Worm (Caenorhabditis elegans) whole organism, early embryonic: ENCODE results near the gene K08D9.2.

Source experiments
- B0310.2 ChIP-seq: sonication (generic microtip); optimal IDR thresholded peaks from 2 replicates; lab custom pipeline; 2016; ENCODE audit warnings: mild to moderate bottlenecking, missing genetic modification characterization, missing compliant biosample characterization
- F13C5.2 ChIP-seq: sonication (generic microtip); optimal IDR thresholded peaks from 2 replicates; lab custom pipeline; 2017; ENCODE audit warnings: mild to moderate bottlenecking, missing genetic modification characterization, inconsistent platforms, missing compliant biosample characterization
- aly-1 ChIP-seq: sonication (generic microtip); optimal IDR thresholded peaks from 2 replicates; lab custom pipeline; 2016; ENCODE audit warnings: missing genetic modification characterization, missing compliant biosample characterization
- ama-1 ChIP-seq: fragments of 150-350 bp; optimal IDR thresholded peaks from 2 replicates; lab custom pipeline; 2014
- ceh-13 ChIP-seq: fragments of 200-800 bp; sonication (Bioruptor generic); optimal IDR thresholded peaks from 2 replicates; lab custom pipeline; 2018; ENCODE audit warnings: mild to moderate bottlenecking, missing genetic modification characterization, missing compliant biosample characterization
- ceh-36 ChIP-seq: sonication (generic microtip); optimal IDR thresholded peaks from 2 replicates; lab custom pipeline; 2016; ENCODE audit warnings: missing genetic modification characterization, inconsistent platforms, missing compliant biosample characterization
- ets-7 ChIP-seq: sonication (generic microtip); optimal IDR thresholded peaks from 2 replicates; lab custom pipeline; 2016; ENCODE audit warnings: missing genotype, missing genetic modification characterization, missing compliant biosample characterization
- flt-1 ChIP-seq: fragments of 200-800 bp; sonication (Bioruptor generic); IDR thresholded peaks from 2 replicates; pipeline ENCODE4 v1.3.6; 2022; ENCODE audit warnings: missing genetic modification characterization, missing compliant biosample characterization
- hmbx-1 ChIP-seq: sonication (generic microtip); optimal IDR thresholded peaks from 2 replicates; lab custom pipeline; 2016; ENCODE audit warnings: mild to moderate bottlenecking, missing genetic modification characterization, missing compliant biosample characterization
- hmg-4 ChIP-seq: fragments of 200-800 bp; sonication (Bioruptor generic); optimal IDR thresholded peaks from 2 replicates; lab custom pipeline; 2018; ENCODE audit warnings: mild to moderate bottlenecking, missing genetic modification characterization, missing compliant biosample characterization
- hnd-1 ChIP-seq: sonication (generic microtip); optimal IDR thresholded peaks from 2 replicates; lab custom pipeline; 2016; ENCODE audit warnings: missing genetic modification characterization, missing compliant biosample characterization
- pes-1 ChIP-seq: fragments of 200-800 bp; sonication (Bioruptor generic); IDR thresholded peaks from 2 replicates; pipeline ENCODE4 v1.3.6; 2022; ENCODE audit warnings: missing genetic modification reagents, missing genetic modification characterization, missing compliant biosample characterization
- scrt-1 ChIP-seq: fragments of 200-800 bp; sonication (Bioruptor generic); IDR thresholded peaks from 2 replicates; pipeline ENCODE4 v1.3.6; 2022; ENCODE audit warnings: missing genetic modification characterization, missing compliant biosample characterization
- sea-1 ChIP-seq: fragments of 200-800 bp; sonication (Bioruptor generic); conservative IDR thresholded peaks from 2 replicates; pipeline ENCODE4 v1.3.6; 2022; ENCODE audit warnings: missing genetic modification characterization, missing compliant biosample characterization
- tbx-11 ChIP-seq: fragments of 200-800 bp; sonication (Bioruptor generic); IDR thresholded peaks from 2 replicates; pipeline ENCODE4 v1.3.6; 2022; ENCODE audit warnings: missing genetic modification characterization, missing compliant biosample characterization
- tbx-37 ChIP-seq: fragments of 200-800 bp; sonication (Bioruptor generic); conservative IDR thresholded peaks from 2 replicates; pipeline ENCODE4 v1.3.6; 2022; ENCODE audit warnings: missing genetic modification reagents, missing genetic modification characterization, missing compliant biosample characterization
- tra-4 ChIP-seq: sonication (generic microtip); optimal IDR thresholded peaks from 2 replicates; lab custom pipeline; 2017; ENCODE audit warnings: missing genetic modification characterization, missing compliant biosample characterization

K08D9.2 gene

ce11 chrV:3227373-3227772 is at the start of gene K08D9.2:
Gene K08D9.2, plus strand, starts transcription at chrV:3227673.
- no peak for TF ChIP-seq aly-1 (tag; lab: Kevin White, UChicago)
- TF ChIP-seq pes-1 = no peak
- TF ChIP-seq F13C5.2 (tag; lab: Kevin White, UChicago) = no peak
- no peak for TF ChIP-seq flt-1 (GFP tag; lab: Robert Waterston, UW)
- TF ChIP-seq ceh-36 (tag; lab: Kevin White, UChicago) = no peak
- TF ChIP-seq hnd-1 = no peak
- no peak for TF ChIP-seq hmg-4
- no peak for TF ChIP-seq ets-7 (tag; lab: Kevin White, UChicago)
- no peak for TF ChIP-seq sea-1
- no peak for TF ChIP-seq hmbx-1 (tag; lab: Kevin White, UChicago)
- no peak for TF ChIP-seq B0310.2 (tag; lab: Kevin White, UChicago)
- TF ChIP-seq scrt-1 (GFP tag; lab: Robert Waterston, UW) = no peak
- TF ChIP-seq ceh-13 (GFP tag; lab: Kevin White, UChicago) = no peak
- no peak for TF ChIP-seq ama-1 (lab: Kevin White, UChicago)
- no peak for TF ChIP-seq tra-4 (tag; lab: Kevin White, UChicago)
- no peak for TF ChIP-seq tbx-37 (GFP tag; lab: Robert Waterston, UW)

ce11 chrV:3185855-3186254 is 41.6 kb upstream of the K08D9.2 start:
- TF ChIP-seq pes-1 (no peak), flt-1 (GFP tag; lab: Robert Waterston, UW) (no peak), scrt-1 (GFP tag; lab: Robert Waterston, UW) (no peak), ets-7 (tag; lab: Kevin White, UChicago) (no peak), ceh-36 (tag; lab: Kevin White, UChicago) (no peak), aly-1 (tag; lab: Kevin White, UChicago) (no peak), B0310.2 (tag; lab: Kevin White, UChicago) (no peak), ama-1 (lab: Kevin White, UChicago) (no peak), sea-1 (no peak), hnd-1 (no peak), tbx-11 (no peak), hmg-4 (no peak)

- TF ChIP-seq pes-1 = no peak
Measured at ce11 chrV:3188043-3188442, 39.4 kb upstream of the K08D9.2 start, which contains the start of gene lag-2. Gene lag-2, plus strand, starts transcription at chrV:3188343.

- TF ChIP-seq hnd-1 (no peak), tra-4 (tag; lab: Kevin White, UChicago) (no peak), hmbx-1 (tag; lab: Kevin White, UChicago) (no peak), ets-7 (tag; lab: Kevin White, UChicago) (no peak), ama-1 (lab: Kevin White, UChicago) (no peak)
Measured at ce11 chrV:3193091-3193608, 34.3 kb upstream of the K08D9.2 start, which contains the start of the genes Y73C8B.3 and Y73C8B.9. Gene Y73C8B.3, minus strand, starts transcription at chrV:3193237. Gene Y73C8B.9, plus strand, starts transcription at chrV:3193558.

ce11 chrV:3194952-3195450 is 32.5 kb upstream of the K08D9.2 start, which contains the start of gene Y73C8B.2:
Gene Y73C8B.2, minus strand, starts transcription at chrV:3195002.
- TF ChIP-seq flt-1 (GFP tag; lab: Robert Waterston, UW) = no peak
- TF ChIP-seq tbx-11 = peak; percentile 39; the same call in 1 of the 2 replicates
- TF ChIP-seq F13C5.2 (tag; lab: Kevin White, UChicago) = peak; percentile 5

- TF ChIP-seq flt-1 (GFP tag; lab: Robert Waterston, UW) (no peak), aly-1 (tag; lab: Kevin White, UChicago) (no peak), hmg-4 (no peak), ceh-36 (tag; lab: Kevin White, UChicago) (no peak), scrt-1 (GFP tag; lab: Robert Waterston, UW) (no peak), F13C5.2 (tag; lab: Kevin White, UChicago) (no peak), ama-1 (lab: Kevin White, UChicago) (no peak), ets-7 (tag; lab: Kevin White, UChicago) (no peak), tra-4 (tag; lab: Kevin White, UChicago) (no peak), pes-1 (no peak), sea-1 (no peak), B0310.2 (tag; lab: Kevin White, UChicago) (no peak), hnd-1 (no peak), ceh-13 (GFP tag; lab: Kevin White, UChicago) (no peak), tbx-37 (GFP tag; lab: Robert Waterston, UW) (no peak), hmbx-1 (tag; lab: Kevin White, UChicago) (no peak), tbx-11 (no peak)
Measured at ce11 chrV:3195814-3196213, 31.7 kb upstream of the K08D9.2 start.

ce11 chrV:3196832-3197329 is 30.6 kb upstream of the K08D9.2 start, which contains the start of the genes Y73C8B.1 and Y73C8B.5:
Gene Y73C8B.1, minus strand, starts transcription at chrV:3196882.
Gene Y73C8B.5, plus strand, starts transcription at chrV:3197268.
- TF ChIP-seq F13C5.2 (tag; lab: Kevin White, UChicago) (no peak), ets-7 (tag; lab: Kevin White, UChicago) (no peak), tbx-11 (no peak), aly-1 (tag; lab: Kevin White, UChicago) (no peak)

ce11 chrV:3200323-3200722 is 27.1 kb upstream of the K08D9.2 start, which contains the start of gene K08D9.4:
Gene K08D9.4, minus strand, starts transcription at chrV:3200423.
- TF ChIP-seq hmbx-1 (tag; lab: Kevin White, UChicago) (no peak), ama-1 (lab: Kevin White, UChicago) (no peak), hnd-1 (no peak), ceh-36 (tag; lab: Kevin White, UChicago) (no peak), scrt-1 (GFP tag; lab: Robert Waterston, UW) (no peak)
